Worm (Caenorhabditis elegans): Measurements from ENCODE around the gene Y116A8C.49.

Gene Y116A8C.49

ce11 chrIV:16946746-16947145 lies 15.8 kb upstream of the Y116A8C.49 start, which contains the start of the genes Y116A8C.9 and arf-6:
Gene Y116A8C.9 (minus strand): TSS chrIV:16946800.
Gene arf-6 (plus strand): TSS chrIV:16947120.
- peak; percentile 58 for TF ChIP-seq sma-3 (GFP tag; optimal IDR thresholded peaks at IDR 0.05)
- peak; percentile 42 for TF ChIP-seq nhr-129 (tag; optimal IDR thresholded peaks at IDR 0.05)
- TF ChIP-seq C34F6.9 (tag; optimal IDR thresholded peaks at IDR 0.05), result peak; percentile 67
- TF ChIP-seq ama-1 (optimal IDR thresholded peaks at IDR 0.05), result no peak
- TF ChIP-seq gmeb-1 (tag; optimal IDR thresholded peaks at IDR 0.05), result peak; percentile 70
- no peak for TF ChIP-seq aly-2 (tag; optimal IDR thresholded peaks at IDR 0.05)
- TF ChIP-seq crh-2 (tag; optimal IDR thresholded peaks at IDR 0.05), result peak; percentile 58
- peak; percentile 22 for TF ChIP-seq mab-5 (tag; optimal IDR thresholded peaks at IDR 0.05)
- no peak for TF ChIP-seq nhr-11 (tag; optimal IDR thresholded peaks at IDR 0.05)
- TF ChIP-seq snpc-4 (tag; optimal IDR thresholded peaks at IDR 0.05), result no peak
- peak; percentile 62 for TF ChIP-seq lin-11 (tag; optimal IDR thresholded peaks at IDR 0.05)
- no peak for TF ChIP-seq skn-1 (tag; optimal IDR thresholded peaks at IDR 0.05)
- TF ChIP-seq dmd-4 (tag; optimal IDR thresholded peaks at IDR 0.05), result no peak
- peak; percentile 41 for TF ChIP-seq lin-13 (GFP tag; optimal IDR thresholded peaks at IDR 0.05)
- no peak for TF ChIP-seq nhr-23 (tag; optimal IDR thresholded peaks at IDR 0.05)
- TF ChIP-seq fos-1 (tag; optimal IDR thresholded peaks at IDR 0.05), result peak; percentile 54
- no peak for TF ChIP-seq ceh-16 (tag; optimal IDR thresholded peaks at IDR 0.05)
- peak; percentile 53 to 61 for TF ChIP-seq lsy-2 (tag; optimal IDR thresholded peaks at IDR 0.05)
- no peak for TF ChIP-seq blmp-1 (tag; optimal IDR thresholded peaks at IDR 0.05; ENCODE audit: insufficient read depth)
- peak; percentile 79 for TF ChIP-seq F13H6.1 (tag; optimal IDR thresholded peaks at IDR 0.05)
- TF ChIP-seq nhr-6 (tag; optimal IDR thresholded peaks at IDR 0.05), result no peak
- TF ChIP-seq nhr-10 (tag; optimal IDR thresholded peaks at IDR 0.05), result no peak
- peak; percentile 14 for TF ChIP-seq sem-4 (tag; optimal IDR thresholded peaks at IDR 0.05)
- TF ChIP-seq unc-55 (GFP tag; optimal IDR thresholded peaks at IDR 0.05), result peak; percentile 67

ce11 chrIV:16939001-16939400 lies 8.0 kb upstream of the Y116A8C.49 start, which contains the start of gene Y116A8C.10:
Gene Y116A8C.10 (minus strand): TSS chrIV:16939101.
- TF ChIP-seq nhr-6 (tag; optimal IDR thresholded peaks at IDR 0.05) (no peak), mab-5 (tag; optimal IDR thresholded peaks at IDR 0.05) (no peak), unc-39 (tag; optimal IDR thresholded peaks at IDR 0.05) (no peak), ceh-82 (tag; optimal IDR thresholded peaks at IDR 0.05) (no peak), skn-1 (tag; optimal IDR thresholded peaks at IDR 0.05) (no peak), R02D3.7 (tag; optimal IDR thresholded peaks at IDR 0.05) (no peak), ztf-11 (tag; optimal IDR thresholded peaks at IDR 0.05) (no peak), nhr-10 (tag; optimal IDR thresholded peaks at IDR 0.05) (no peak), fos-1 (tag; optimal IDR thresholded peaks at IDR 0.05) (no peak), dmd-4 (tag; optimal IDR thresholded peaks at IDR 0.05) (no peak), aly-2 (tag; optimal IDR thresholded peaks at IDR 0.05) (no peak), mbf-1 (tag; optimal IDR thresholded peaks at IDR 0.05) (no peak), alr-1 (tag; optimal IDR thresholded peaks at IDR 0.05) (no peak), nhr-11 (tag; optimal IDR thresholded peaks at IDR 0.05) (no peak)

ce11 chrIV:16936053-16936452 lies 5.1 kb upstream of the Y116A8C.49 start:
- TF ChIP-seq sma-3 (GFP tag; optimal IDR thresholded peaks at IDR 0.05), result no peak
- no peak for TF ChIP-seq sem-4 (tag; optimal IDR thresholded peaks at IDR 0.05)
- no peak for TF ChIP-seq lsy-2 (tag; optimal IDR thresholded peaks at IDR 0.05)
- TF ChIP-seq nhr-6 (tag; optimal IDR thresholded peaks at IDR 0.05), result no peak
- TF ChIP-seq elt-3 (tag; optimal IDR thresholded peaks at IDR 0.05), result no peak
- TF ChIP-seq peb-1 (tag; optimal IDR thresholded peaks at IDR 0.05), result no peak
- no peak for TF ChIP-seq nhr-25 (tag; optimal IDR thresholded peaks at IDR 0.05)
- no peak for TF ChIP-seq blmp-1 (tag; optimal IDR thresholded peaks at IDR 0.05; ENCODE audit: insufficient read depth)
- no peak for TF ChIP-seq nhr-21 (tag; optimal IDR thresholded peaks at IDR 0.05)

- TF ChIP-seq nhr-129 (tag; optimal IDR thresholded peaks at IDR 0.05) (no peak), lin-13 (GFP tag; optimal IDR thresholded peaks at IDR 0.05) (no peak), nhr-25 (tag; optimal IDR thresholded peaks at IDR 0.05) (no peak), ama-1 (optimal IDR thresholded peaks at IDR 0.05) (no peak), nhr-21 (tag; optimal IDR thresholded peaks at IDR 0.05) (no peak), blmp-1 (tag; optimal IDR thresholded peaks at IDR 0.05; ENCODE audit: insufficient read depth) (no peak), zag-1 (tag; optimal IDR thresholded peaks at IDR 0.05) (no peak), nhr-10 (tag; optimal IDR thresholded peaks at IDR 0.05) (no peak), Y55F3AM.14 (GFP tag; optimal IDR thresholded peaks at IDR 0.05) (no peak), mdl-1 (tag; optimal IDR thresholded peaks at IDR 0.05) (no peak), dmd-4 (tag; optimal IDR thresholded peaks at IDR 0.05) (no peak), sma-9 (GFP tag; optimal IDR thresholded peaks at IDR 0.05) (no peak), sma-9 (tag; optimal IDR thresholded peaks at IDR 0.05) (no peak), mbf-1 (tag; optimal IDR thresholded peaks at IDR 0.05) (no peak), nhr-6 (tag; optimal IDR thresholded peaks at IDR 0.05) (no peak), nhr-237 (tag; optimal IDR thresholded peaks at IDR 0.05) (no peak), ceh-82 (tag; optimal IDR thresholded peaks at IDR 0.05) (no peak), aly-2 (tag; optimal IDR thresholded peaks at IDR 0.05) (no peak)
Observed at ce11 chrIV:16926558-16926957, 4.4 kb downstream of the Y116A8C.49 start.
